Fruit fly (Drosophila melanogaster): ENCODE data around the gene CG43342.
A peak's percentile ranks its signal among the peaks of the same experiment; 100 is the strongest.

The CG43342 gene

DNA sequence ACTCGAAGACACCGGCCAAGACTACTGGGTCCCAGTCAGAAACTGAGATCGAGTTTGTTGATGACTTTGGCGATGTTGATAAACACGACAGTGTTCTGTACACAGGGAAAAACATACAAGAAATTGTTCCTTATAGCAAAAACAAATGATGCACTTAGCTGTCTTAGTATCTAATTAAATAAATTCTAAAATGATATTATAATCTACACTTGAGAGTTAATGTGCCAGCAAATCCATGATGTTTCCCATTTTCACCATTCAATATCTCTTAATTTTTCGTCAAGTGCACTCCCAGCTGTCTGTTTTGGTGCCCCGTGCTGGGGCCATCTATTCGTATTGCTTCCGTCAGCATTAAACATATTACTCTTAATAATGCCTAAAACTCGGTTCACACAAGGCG lies 19.1 kb downstream of the CG43342 start (continued):
- TF ChIP-seq CG10209 (GFP tag; optimal IDR thresholded peaks at IDR 0.05), result no peak
- TF ChIP-seq CG6254 (GFP tag; optimal IDR thresholded peaks at IDR 0.05), result no peak
- no peak for TF ChIP-seq ab (GFP tag; optimal IDR thresholded peaks at IDR 0.05)
- no peak for TF ChIP-seq gro (GFP tag; optimal IDR thresholded peaks at IDR 0.05)
- no peak for TF ChIP-seq jing (GFP tag; optimal IDR thresholded peaks at IDR 0.05)
- TF ChIP-seq sug (tag; optimal IDR thresholded peaks at IDR 0.05), result no peak
- peak in 1 of 2 experiments; percentile 3 for TF ChIP-seq dpn (GFP tag; optimal IDR thresholded peaks at IDR 0.05)
- TF ChIP-seq CG5953 (GFP tag; IDR thresholded peaks at IDR 0.05), result no peak
- TF ChIP-seq grn (GFP tag; optimal IDR thresholded peaks at IDR 0.05), result peak; percentile 12
- no peak for TF ChIP-seq CG9609 (GFP tag; optimal IDR thresholded peaks at IDR 0.05)
- TF ChIP-seq sna (GFP tag; IDR thresholded peaks at IDR 0.05; ENCODE audit: partially characterized antibody), result no peak
- TF ChIP-seq Dll (GFP tag; IDR thresholded peaks at IDR 0.05; ENCODE audit: partially characterized antibody), result no peak
- no peak for TF ChIP-seq Opbp (GFP tag; IDR thresholded peaks at IDR 0.05; ENCODE audit: partially characterized antibody)
- no peak for TF ChIP-seq CG17186 (GFP tag; optimal IDR thresholded peaks at IDR 0.05)
- no peak for TF ChIP-seq repo (GFP tag; optimal IDR thresholded peaks at IDR 0.05)
- no peak for TF ChIP-seq sd (tag; optimal IDR thresholded peaks at IDR 0.05)
- TF ChIP-seq CG2116 (GFP tag; optimal IDR thresholded peaks at IDR 0.05), result no peak
- peak; percentile 12 for TF ChIP-seq CG5245 (GFP tag; optimal IDR thresholded peaks at IDR 0.05)
- no peak for TF ChIP-seq vnd (GFP tag; IDR thresholded peaks at IDR 0.05; ENCODE audit: partially characterized antibody)
- TF ChIP-seq TFAM (GFP tag; optimal IDR thresholded peaks at IDR 0.05), result no peak
- peak; percentile 58 for TF ChIP-seq Ptx1 (GFP tag; IDR thresholded peaks at IDR 0.05)
- no peak for TF ChIP-seq Max (GFP tag; optimal IDR thresholded peaks at IDR 0.05)
- no peak for TF ChIP-seq CG15073 (GFP tag; optimal IDR thresholded peaks at IDR 0.05)
- TF ChIP-seq CG43689 (GFP tag; IDR thresholded peaks at IDR 0.05), result no peak
- TF ChIP-seq CG12769 (tag; optimal IDR thresholded peaks at IDR 0.05), result peak; percentile 40
- TF ChIP-seq CG11504 (tag; optimal IDR thresholded peaks at IDR 0.05), result no peak
- TF ChIP-seq Doc3 (GFP tag; IDR thresholded peaks at IDR 0.05; ENCODE audit: partially characterized antibody), result no peak
- no peak for TF ChIP-seq D19A (tag; optimal IDR thresholded peaks at IDR 0.05)
- TF ChIP-seq tll (GFP tag; optimal IDR thresholded peaks at IDR 0.05), result no peak
- TF ChIP-seq CG7271 (tag; optimal IDR thresholded peaks at IDR 0.05), result no peak
- no peak for TF ChIP-seq seq (GFP tag; IDR thresholded peaks at IDR 0.05)
- no peak for TF ChIP-seq ems (GFP tag; optimal IDR thresholded peaks at IDR 0.05)
- no peak for TF ChIP-seq CG3163 (GFP tag; optimal IDR thresholded peaks at IDR 0.05)
- no peak for TF ChIP-seq rib (GFP tag; IDR thresholded peaks at IDR 0.05)
- no peak for TF ChIP-seq btn (GFP tag; optimal IDR thresholded peaks at IDR 0.05)
- TF ChIP-seq ssp (GFP tag; IDR thresholded peaks at IDR 0.05), result no peak
- no peak for TF ChIP-seq zen2 (GFP tag; IDR thresholded peaks at IDR 0.05; ENCODE audit: partially characterized antibody)
- TF ChIP-seq CG7928 (GFP tag; optimal IDR thresholded peaks at IDR 0.05), result no peak
- no peak for TF ChIP-seq CG12942 (GFP tag; optimal IDR thresholded peaks at IDR 0.05)
- no peak for TF ChIP-seq cad (GFP tag; optimal IDR thresholded peaks at IDR 0.05)
- peak; percentile 43 for TF ChIP-seq esg (GFP tag; conservative IDR thresholded peaks at IDR 0.05)
- TF ChIP-seq org-1 (GFP tag; optimal IDR thresholded peaks at IDR 0.05), result no peak
- no peak for TF ChIP-seq maf-S (GFP tag; optimal IDR thresholded peaks at IDR 0.05)
- no peak for TF ChIP-seq cato (GFP tag; optimal IDR thresholded peaks at IDR 0.05; ENCODE audit: borderline replicate concordance)
- no peak for TF ChIP-seq eve (GFP tag; optimal IDR thresholded peaks at IDR 0.05)
- TF ChIP-seq Hsf (GFP tag; optimal IDR thresholded peaks at IDR 0.05), result peak; percentile 34
- no peak for TF ChIP-seq CG4328 (GFP tag; optimal IDR thresholded peaks at IDR 0.05)
- no peak for TF ChIP-seq zfh2 (GFP tag; optimal IDR thresholded peaks at IDR 0.05)
- TF ChIP-seq mam (GFP tag; optimal IDR thresholded peaks at IDR 0.05), result no peak
- TF ChIP-seq Pdp1 (GFP tag; optimal IDR thresholded peaks at IDR 0.05), result no peak
- no peak for TF ChIP-seq ATbp (GFP tag; optimal IDR thresholded peaks at IDR 0.05)
